Fruit fly (Drosophila melanogaster): ENCODE data around the gene mre11.

mre11 gene

DNA sequence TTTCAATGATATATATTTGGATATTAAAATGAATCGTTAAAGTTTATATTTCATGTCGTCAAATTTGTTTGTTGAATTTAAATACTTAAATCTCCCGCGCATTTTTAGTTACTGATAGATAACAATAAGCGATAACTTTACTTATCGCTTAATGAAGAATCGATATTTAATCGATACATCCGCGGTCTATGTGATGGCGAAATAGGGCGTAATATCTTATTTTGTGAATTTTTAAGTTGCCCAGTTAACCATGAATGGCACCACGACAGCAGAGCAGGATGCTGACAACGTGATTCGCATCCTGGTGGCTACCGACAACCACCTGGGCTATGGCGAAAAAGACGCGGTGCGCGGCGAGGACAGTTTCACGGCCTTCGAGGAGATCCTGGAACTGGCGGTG, at the start of gene mre11:
Gene mre11, plus strand, starts transcription at position 161 of the 400 bp plus-strand sequence.
- TF ChIP-seq fd96Ca (GFP tag; IDR thresholded peaks at IDR 0.05) (no peak), rn (GFP tag; IDR thresholded peaks at IDR 0.05) (no peak), CG8301 (tag; optimal IDR thresholded peaks at IDR 0.05) (no peak), Snoo (tag; optimal IDR thresholded peaks at IDR 0.05) (no peak), CG8159 (tag; optimal IDR thresholded peaks at IDR 0.05) (no peak), CG34367 (tag; optimal IDR thresholded peaks at IDR 0.05) (no peak), Ets98B (GFP tag; IDR thresholded peaks at IDR 0.05) (no peak), CG13204 (GFP tag; optimal IDR thresholded peaks at IDR 0.05) (no peak), CG9948 (tag; optimal IDR thresholded peaks at IDR 0.05) (no peak), CG15710 (tag; optimal IDR thresholded peaks at IDR 0.05) (no peak), EcR (GFP tag; optimal IDR thresholded peaks at IDR 0.05) (no peak)

DNA sequence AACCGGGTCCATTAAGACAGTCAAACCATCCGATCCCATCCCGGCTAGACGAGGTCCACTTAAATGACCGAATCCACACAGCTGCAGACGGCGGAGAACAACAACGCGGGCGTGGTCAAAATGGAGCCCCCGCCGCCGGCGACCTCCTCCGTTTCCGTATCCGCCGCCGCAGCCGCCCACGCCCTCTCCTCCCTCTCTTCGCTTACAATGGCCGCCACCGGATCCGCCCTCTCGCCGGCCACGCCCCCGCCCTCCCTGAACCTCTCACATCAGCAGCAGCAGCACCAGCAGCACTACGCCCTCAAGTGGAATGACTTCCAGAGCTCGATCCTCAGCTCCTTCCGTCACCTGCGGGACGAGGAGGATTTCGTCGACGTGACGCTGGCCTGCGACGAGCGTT, 46.4 kb upstream of the mre11 start:
- TF ChIP-seq fd96Ca (GFP tag; IDR thresholded peaks at IDR 0.05) (no peak), Ets98B (GFP tag; IDR thresholded peaks at IDR 0.05) (no peak), EcR (GFP tag; optimal IDR thresholded peaks at IDR 0.05) (no peak), CG32121 (GFP tag; IDR thresholded peaks at IDR 0.05) (no peak), Pif1B (GFP tag; optimal IDR thresholded peaks at IDR 0.05) (no peak), CG15710 (tag; optimal IDR thresholded peaks at IDR 0.05) (no peak), CG13204 (GFP tag; optimal IDR thresholded peaks at IDR 0.05) (no peak)

dm6 chr2L:11236364-11236763, 45.5 kb upstream of the mre11 start:
- TF ChIP-seq Pif1A (GFP tag; optimal IDR thresholded peaks at IDR 0.05) (no peak), D1 (tag; optimal IDR thresholded peaks at IDR 0.05) (no peak), CG13204 (GFP tag; optimal IDR thresholded peaks at IDR 0.05) (no peak), CG17806 (tag; optimal IDR thresholded peaks at IDR 0.05) (no peak), Ets98B (GFP tag; IDR thresholded peaks at IDR 0.05) (no peak), Pif1B (GFP tag; optimal IDR thresholded peaks at IDR 0.05) (no peak), gl (tag; optimal IDR thresholded peaks at IDR 0.05) (no peak), EcR (GFP tag; optimal IDR thresholded peaks at IDR 0.05) (no peak), Snoo (tag; optimal IDR thresholded peaks at IDR 0.05) (no peak), CG15710 (tag; optimal IDR thresholded peaks at IDR 0.05) (no peak), CG4496 (GFP tag; IDR thresholded peaks at IDR 0.05) (no peak), CG10348 (GFP tag; IDR thresholded peaks at IDR 0.05) (no peak), fd96Ca (GFP tag; IDR thresholded peaks at IDR 0.05) (no peak), CG9948 (tag; optimal IDR thresholded peaks at IDR 0.05) (no peak)

- TF ChIP-seq CG4496 (GFP tag; IDR thresholded peaks at IDR 0.05): no peak
- no peak for TF ChIP-seq CG17806 (tag; optimal IDR thresholded peaks at IDR 0.05)
- no peak for TF ChIP-seq Pif1A (GFP tag; optimal IDR thresholded peaks at IDR 0.05)
- no peak for TF ChIP-seq EcR (GFP tag; optimal IDR thresholded peaks at IDR 0.05)
- no peak for TF ChIP-seq CG8159 (tag; optimal IDR thresholded peaks at IDR 0.05)
- no peak for TF ChIP-seq CG15710 (tag; optimal IDR thresholded peaks at IDR 0.05)
- TF ChIP-seq CG8301 (tag; optimal IDR thresholded peaks at IDR 0.05): no peak
- no peak for TF ChIP-seq fd96Ca (GFP tag; IDR thresholded peaks at IDR 0.05)
Measured at dm6 chr2L:11243912-11244311, 38.0 kb upstream of the mre11 start.

- no peak for TF ChIP-seq gl (tag; optimal IDR thresholded peaks at IDR 0.05)
- TF ChIP-seq CG4496 (GFP tag; IDR thresholded peaks at IDR 0.05): no peak
- TF ChIP-seq CG14655 (GFP tag; optimal IDR thresholded peaks at IDR 0.05): no peak
- no peak for TF ChIP-seq fd96Ca (GFP tag; IDR thresholded peaks at IDR 0.05)
- TF ChIP-seq CG8159 (tag; optimal IDR thresholded peaks at IDR 0.05): no peak
- TF ChIP-seq EcR (GFP tag; optimal IDR thresholded peaks at IDR 0.05): no peak
- TF ChIP-seq CG15710 (tag; optimal IDR thresholded peaks at IDR 0.05): no peak
- TF ChIP-seq CG17806 (tag; optimal IDR thresholded peaks at IDR 0.05): no peak
- no peak for TF ChIP-seq CG9948 (tag; optimal IDR thresholded peaks at IDR 0.05)
- TF ChIP-seq D1 (tag; optimal IDR thresholded peaks at IDR 0.05): no peak
- TF ChIP-seq CG10348 (GFP tag; IDR thresholded peaks at IDR 0.05): no peak
- TF ChIP-seq CG8301 (tag; optimal IDR thresholded peaks at IDR 0.05): no peak
- TF ChIP-seq Ets98B (GFP tag; IDR thresholded peaks at IDR 0.05): no peak
Measured at dm6 chr2L:11247730-11248129, 34.2 kb upstream of the mre11 start.

- no peak for TF ChIP-seq EcR (GFP tag; optimal IDR thresholded peaks at IDR 0.05)
- no peak for TF ChIP-seq Snoo (tag; optimal IDR thresholded peaks at IDR 0.05)
- no peak for TF ChIP-seq gl (tag; optimal IDR thresholded peaks at IDR 0.05)
- no peak for TF ChIP-seq CG17806 (tag; optimal IDR thresholded peaks at IDR 0.05)
- no peak for TF ChIP-seq Pif1B (GFP tag; optimal IDR thresholded peaks at IDR 0.05)
- TF ChIP-seq rn (GFP tag; IDR thresholded peaks at IDR 0.05): no peak
- TF ChIP-seq CG8159 (tag; optimal IDR thresholded peaks at IDR 0.05): no peak
- no peak for TF ChIP-seq fd96Ca (GFP tag; IDR thresholded peaks at IDR 0.05)
- no peak for TF ChIP-seq CG15710 (tag; optimal IDR thresholded peaks at IDR 0.05)
- no peak for TF ChIP-seq CG4496 (GFP tag; IDR thresholded peaks at IDR 0.05)
- no peak for TF ChIP-seq CG34367 (tag; optimal IDR thresholded peaks at IDR 0.05)
- TF ChIP-seq Ets98B (GFP tag; IDR thresholded peaks at IDR 0.05): no peak
- no peak for TF ChIP-seq Pif1A (GFP tag; optimal IDR thresholded peaks at IDR 0.05)
- TF ChIP-seq D1 (tag; optimal IDR thresholded peaks at IDR 0.05): no peak
- no peak for TF ChIP-seq CG14655 (GFP tag; optimal IDR thresholded peaks at IDR 0.05)
- no peak for TF ChIP-seq CG32121 (GFP tag; IDR thresholded peaks at IDR 0.05)
- no peak for TF ChIP-seq CG12605 (GFP tag; IDR thresholded peaks at IDR 0.05)
- TF ChIP-seq CG10348 (GFP tag; IDR thresholded peaks at IDR 0.05): no peak
- TF ChIP-seq CG8301 (tag; optimal IDR thresholded peaks at IDR 0.05): no peak
- TF ChIP-seq CG9948 (tag; optimal IDR thresholded peaks at IDR 0.05): no peak
Measured at dm6 chr2L:11249376-11249775, 32.5 kb upstream of the mre11 start.

- TF ChIP-seq CG15710 (tag; optimal IDR thresholded peaks at IDR 0.05) (no peak), CG10348 (GFP tag; IDR thresholded peaks at IDR 0.05) (no peak), CG12605 (GFP tag; IDR thresholded peaks at IDR 0.05) (no peak), CG4496 (GFP tag; IDR thresholded peaks at IDR 0.05) (no peak), fd96Ca (GFP tag; IDR thresholded peaks at IDR 0.05) (no peak)
Measured at dm6 chr2L:11251181-11251580, 30.7 kb upstream of the mre11 start.
